Worm (Caenorhabditis elegans) whole organism, early embryonic: ENCODE data around the gene dyf-3.

Experiments used
- ama-1 ChIP-seq: fragments of 150-350 bp; optimal IDR thresholded peaks from 2 replicates; lab custom pipeline; 2014
- flt-1 ChIP-seq: fragments of 200-800 bp; sonication (Bioruptor generic); IDR thresholded peaks from 2 replicates; pipeline ENCODE4 v1.3.6; 2022; ENCODE audit warnings: missing genetic modification characterization, missing compliant biosample characterization
- tbx-37 ChIP-seq: fragments of 200-800 bp; sonication (Bioruptor generic); conservative IDR thresholded peaks from 2 replicates; pipeline ENCODE4 v1.3.6; 2022; ENCODE audit warnings: missing genetic modification reagents, missing genetic modification characterization, missing compliant biosample characterization

DNA sequence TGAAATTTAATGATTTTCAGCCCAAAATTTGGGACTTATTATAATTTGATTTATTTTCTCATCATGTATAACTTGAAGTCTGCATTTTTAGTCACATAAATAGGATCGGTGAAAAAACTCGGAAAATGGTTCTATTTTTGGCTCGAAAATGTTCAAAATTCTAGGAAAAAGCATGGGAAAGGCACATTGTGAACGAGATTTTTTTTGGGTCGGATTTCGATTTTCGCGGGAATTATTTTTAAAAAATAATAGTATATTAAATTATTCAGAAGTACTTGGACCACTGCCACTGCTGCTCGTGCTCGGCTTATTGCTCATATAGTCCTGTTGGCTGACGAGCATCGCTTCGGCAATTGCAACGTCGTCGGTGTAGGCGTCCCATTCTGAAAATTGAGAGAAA lies 25.7 kb downstream of the dyf-3 start:
- no peak for TF ChIP-seq ama-1 (lab: Kevin White, UChicago)
- no peak for TF ChIP-seq tbx-37 (GFP tag; lab: Robert Waterston, UW)
- no peak for TF ChIP-seq flt-1 (GFP tag; lab: Robert Waterston, UW)
